Worm (Caenorhabditis elegans) whole organism, young adult: ENCODE data around the gene ZK550.2.

Experiments
- B0035.1 ChIP-seq: sonication (generic microtip); optimal IDR thresholded peaks from 2 replicates; lab custom pipeline; 2016; ENCODE audit warnings: missing genetic modification characterization, mild to moderate bottlenecking, missing compliant biosample characterization, missing genotype, missing genetic modification reagents
- B0261.1 ChIP-seq: sonication (generic microtip); optimal IDR thresholded peaks from 2 replicates; lab custom pipeline; 2016; ENCODE audit warnings: mild to moderate bottlenecking, missing genetic modification characterization, moderate library complexity, missing compliant biosample characterization
- D2030.7 ChIP-seq: fragments of 200-800 bp; sonication (Bioruptor generic); IDR thresholded peaks from 2 replicates; pipeline ENCODE4 v1.3.6; 2022; ENCODE audit warnings: missing genetic modification reagents, missing genetic modification characterization, missing compliant biosample characterization
- F39B2.1 ChIP-seq: fragments of 200-800 bp; sonication (Bioruptor generic); IDR thresholded peaks from 2 replicates; pipeline ENCODE4 v1.3.6; 2022; ENCODE audit warnings: missing genetic modification reagents, missing genetic modification characterization, missing compliant biosample characterization
- F55B11.4 ChIP-seq: sonication (generic microtip); optimal IDR thresholded peaks from 2 replicates; lab custom pipeline; 2016; ENCODE audit warnings: missing compliant biosample characterization, missing genetic modification characterization, borderline replicate concordance; ENCODE audit not compliant: insufficient read depth
- K12H6.12 ChIP-seq: fragments of 200-800 bp; sonication (Bioruptor generic); optimal IDR thresholded peaks from 2 replicates; lab custom pipeline; 2018; ENCODE audit warnings: mild to moderate bottlenecking, missing genetic modification characterization, missing compliant biosample characterization
- Y56A3A.18 ChIP-seq: fragments of 200-800 bp; sonication (Bioruptor generic); IDR thresholded peaks from 2 replicates; pipeline ENCODE4 v1.3.6; 2022; ENCODE audit warnings: missing genetic modification reagents, missing genetic modification characterization, missing compliant biosample characterization
- Y67H2A.10 ChIP-seq: fragments of 200-800 bp; sonication (Bioruptor generic); conservative IDR thresholded peaks from 2 replicates; pipeline ENCODE4 v1.3.6; 2022; ENCODE audit warnings: missing genetic modification reagents, missing genetic modification characterization, missing compliant biosample characterization
- Y79H2A.3 ChIP-seq: fragments of 200-800 bp; sonication (Bioruptor generic); conservative IDR thresholded peaks from 2 replicates; pipeline ENCODE4 v1.3.6; 2022; ENCODE audit warnings: missing genetic modification reagents, missing genetic modification characterization, missing compliant biosample characterization
- ama-1 ChIP-seq, 3 experiments: fragments of 150-350 bp in 1 of 3; sonication (generic microtip) in 2 of 3; optimal IDR thresholded peaks; 2 replicates each; lab custom pipeline; 2014 to 2018; ENCODE audit warnings: missing biosample characterization in 2 of 3, missing genetic modification characterization in 2 of 3, missing genetic modification reagents in 2 of 3
- athp-1 ChIP-seq: sonication (generic microtip); optimal IDR thresholded peaks from 2 replicates; lab custom pipeline; 2017; ENCODE audit warnings: mild to moderate bottlenecking, missing genetic modification characterization, missing compliant biosample characterization
- attf-5 ChIP-seq: fragments of 200-800 bp; sonication (Bioruptor generic); optimal IDR thresholded peaks from 2 replicates; lab custom pipeline; 2018; ENCODE audit warnings: mild to moderate bottlenecking, missing genetic modification characterization, missing compliant biosample characterization
- attf-6 ChIP-seq: fragments of 200-800 bp; sonication (Bioruptor generic); IDR thresholded peaks from 2 replicates; pipeline ENCODE4 v1.3.6; 2022; ENCODE audit warnings: missing genetic modification reagents, missing genetic modification characterization, missing compliant biosample characterization
- bed-1 ChIP-seq: fragments of 200-800 bp; sonication (Bioruptor generic); IDR thresholded peaks from 2 replicates; pipeline ENCODE4 v1.3.6; 2022; ENCODE audit warnings: missing genetic modification reagents, missing genetic modification characterization, missing compliant biosample characterization
- ceh-100 ChIP-seq: fragments of 200-800 bp; sonication (Bioruptor generic); IDR thresholded peaks from 2 replicates; pipeline ENCODE4 v1.3.6; 2022; ENCODE audit warnings: missing genetic modification reagents, missing genetic modification characterization, missing compliant biosample characterization
- chd-7 ChIP-seq: sonication (generic microtip); optimal IDR thresholded peaks from 2 replicates; lab custom pipeline; 2016; ENCODE audit warnings: mild to moderate bottlenecking, missing genetic modification characterization, moderate library complexity, missing compliant biosample characterization
- dpff-1 ChIP-seq: sonication (generic microtip); optimal IDR thresholded peaks from 2 replicates; lab custom pipeline; 2017; ENCODE audit warnings: mild to moderate bottlenecking, missing genetic modification characterization, missing compliant biosample characterization
- efl-1 ChIP-seq: fragments of 150-350 bp; optimal IDR thresholded peaks from 2 replicates; lab custom pipeline; 2014; ENCODE audit warnings: missing biosample characterization, missing genetic modification reagents, missing genetic modification characterization
- ets-4 ChIP-seq: fragments of 200-800 bp; sonication (Bioruptor generic); optimal IDR thresholded peaks from 2 replicates; lab custom pipeline; 2018; ENCODE audit warnings: mild to moderate bottlenecking, missing genetic modification characterization, missing compliant biosample characterization
- fkh-3 ChIP-seq: sonication (generic microtip); optimal IDR thresholded peaks from 2 replicates; lab custom pipeline; 2016; ENCODE audit warnings: mild to moderate bottlenecking, missing genetic modification characterization, missing compliant biosample characterization
- hlh-26 ChIP-seq: fragments of 200-800 bp; sonication (Bioruptor generic); conservative IDR thresholded peaks from 2 replicates; pipeline ENCODE4 v1.3.6; 2022; ENCODE audit warnings: missing genetic modification reagents, missing genetic modification characterization, missing compliant biosample characterization
- hmg-1.2 ChIP-seq: fragments of 200-800 bp; sonication (Bioruptor generic); IDR thresholded peaks from 2 replicates; pipeline ENCODE4 v1.3.6; 2022; ENCODE audit warnings: missing genetic modification reagents, missing genetic modification characterization, missing compliant biosample characterization
- hmg-20 ChIP-seq: fragments of 200-800 bp; sonication (Bioruptor generic); IDR thresholded peaks from 2 replicates; pipeline ENCODE4 v1.3.6; 2022; ENCODE audit warnings: missing genetic modification reagents, missing genetic modification characterization, missing compliant biosample characterization
- lag-1 ChIP-seq: fragments of 200-800 bp; sonication (Bioruptor generic); IDR thresholded peaks from 2 replicates; pipeline ENCODE4 v1.3.6; 2022; ENCODE audit warnings: missing genetic modification reagents, missing genetic modification characterization, missing compliant biosample characterization
- let-526 ChIP-seq: fragments of 200-800 bp; sonication (Bioruptor generic); IDR thresholded peaks from 2 replicates; pipeline ENCODE4 v1.3.6; 2022; ENCODE audit warnings: missing genetic modification reagents, missing genetic modification characterization, missing compliant biosample characterization
- lin-35 ChIP-seq, 3 experiments: fragments of 150-350 bp in 2 of 3; sonication (generic microtip) in 1 of 3; optimal IDR thresholded peaks; 2 replicates each; lab custom pipeline; 2014 to 2018; ENCODE audit warnings: missing biosample characterization in 3 of 3, missing genetic modification characterization in 3 of 3, missing genetic modification reagents in 3 of 3
- lin-40 ChIP-seq: sonication (generic microtip); optimal IDR thresholded peaks from 2 replicates; lab custom pipeline; 2016; ENCODE audit warnings: missing genetic modification characterization, mild to moderate bottlenecking, missing compliant biosample characterization, missing genotype, missing genetic modification reagents
- lin-54 ChIP-seq: fragments of 200-800 bp; sonication (Bioruptor generic); optimal IDR thresholded peaks from 2 replicates; lab custom pipeline; 2018; ENCODE audit warnings: mild to moderate bottlenecking, missing genetic modification characterization, missing compliant biosample characterization
- madf-10 ChIP-seq: sonication (generic microtip); optimal IDR thresholded peaks from 2 replicates; lab custom pipeline; 2016; ENCODE audit warnings: mild to moderate bottlenecking, missing genetic modification characterization, missing compliant biosample characterization
- nfya-2 ChIP-seq: fragments of 200-800 bp; sonication (Bioruptor generic); IDR thresholded peaks from 2 replicates; pipeline ENCODE4 v1.3.6; 2022; ENCODE audit warnings: missing genetic modification reagents, missing genetic modification characterization, missing compliant biosample characterization
- nhr-27 ChIP-seq: fragments of 200-800 bp; sonication (Bioruptor generic); optimal IDR thresholded peaks from 2 replicates; lab custom pipeline; 2018; ENCODE audit warnings: mild to moderate bottlenecking, missing genetic modification characterization, moderate library complexity, missing compliant biosample characterization
- pbrm-1 ChIP-seq: fragments of 200-800 bp; sonication (Bioruptor generic); IDR thresholded peaks from 2 replicates; pipeline ENCODE4 v1.3.6; 2022; ENCODE audit warnings: missing genetic modification reagents, missing genetic modification characterization, missing compliant biosample characterization
- rpc-1 ChIP-seq, 2 experiments: fragments of 150-350 bp in 1 of 2; sonication (generic microtip) in 1 of 2; optimal IDR thresholded peaks; 2 replicates each; lab custom pipeline; 2014 to 2018; ENCODE audit warnings: missing biosample characterization in 1 of 2, missing genetic modification characterization in 1 of 2, missing genetic modification reagents in 1 of 2, missing genotype in 1 of 2
- sdz-38 ChIP-seq: sonication (generic microtip); optimal IDR thresholded peaks from 2 replicates; lab custom pipeline; 2016; ENCODE audit warnings: missing genotype, missing genetic modification characterization, missing compliant biosample characterization
- snpc-1.1 ChIP-seq: sonication (generic microtip); optimal IDR thresholded peaks from 2 replicates; lab custom pipeline; 2017; ENCODE audit warnings: missing genetic modification characterization, mild to moderate bottlenecking, missing compliant biosample characterization, antibody characterized with exemption, moderate library complexity, missing genotype, missing genetic modification reagents; ENCODE audit not compliant: insufficient read depth
- snpc-3.4 ChIP-seq: sonication (generic microtip); optimal IDR thresholded peaks from 2 replicates; lab custom pipeline; 2017; ENCODE audit warnings: missing genetic modification characterization, mild to moderate bottlenecking, missing compliant biosample characterization, antibody characterized with exemption, moderate library complexity, missing genotype, missing genetic modification reagents
- snpc-4 ChIP-seq, 5 experiments: fragments of 150-350 bp in 1 of 5; sonication (generic microtip) in 4 of 5; optimal IDR thresholded peaks; 2 replicates each; lab custom pipeline; 2014 to 2018; ENCODE audit warnings: missing genetic modification characterization in 5 of 5, missing biosample characterization in 3 of 5, antibody characterized with exemption in 2 of 5, mild to moderate bottlenecking in 2 of 5, missing compliant biosample characterization in 2 of 5, missing genotype in 2 of 5, moderate library complexity in 2 of 5, missing genetic modification reagents in 1 of 5
- ztf-26 ChIP-seq: sonication (generic microtip); optimal IDR thresholded peaks from 2 replicates; lab custom pipeline; 2017; ENCODE audit warnings: missing genetic modification characterization, missing compliant biosample characterization

ZK550.2 gene

ce11 chrIV:17209309-17209708 lies 36.1 kb upstream of the ZK550.2 start:
- no peak for TF ChIP-seq chd-7
- TF ChIP-seq Y56A3A.18 (GFP tag; lab: Robert Waterston, UW): no peak
- TF ChIP-seq nfya-2: no peak
- TF ChIP-seq ets-4 (GFP tag; lab: Kevin White, UChicago): no peak
- TF ChIP-seq madf-10 (tag; lab: Kevin White, UChicago): no peak
- TF ChIP-seq hmg-20: no peak
- no peak for TF ChIP-seq lin-40 (tag; lab: Kevin White, UChicago)
- TF ChIP-seq sdz-38 (tag; lab: Kevin White, UChicago): no peak
- TF ChIP-seq pbrm-1: no peak
- TF ChIP-seq dpff-1: no peak
- TF ChIP-seq rpc-1 (optimal IDR thresholded peaks at IDR 0.05; lab: Kevin White, UChicago): no peak
- no peak for TF ChIP-seq rpc-1 (tag; optimal IDR thresholded peaks at IDR 0.05; lab: Kevin White, UChicago)
- no peak for TF ChIP-seq ceh-100
- TF ChIP-seq ztf-26: no peak

- TF ChIP-seq hlh-26 (GFP tag; lab: Robert Waterston, UW) (no peak), lag-1 (GFP tag; lab: Robert Waterston, UW) (no peak)
Measured at ce11 chrIV:17210754-17211153, 34.6 kb upstream of the ZK550.2 start.

ce11 chrIV:17215070-17215469 lies 30.3 kb upstream of the ZK550.2 start:
- TF ChIP-seq lin-35 (GFP tag; optimal IDR thresholded peaks at IDR 0.05; lab: Kevin White, UChicago) (no peak), hmg-1.2 (GFP tag; lab: Robert Waterston, UW) (peak; percentile 79), K12H6.12 (tag; lab: Kevin White, UChicago) (no peak)

ce11 chrIV:17216048-17216447 lies 29.3 kb upstream of the ZK550.2 start, which contains the start of gene Y116A8B.1:
Gene Y116A8B.1 (plus strand): TSS chrIV:17216348.
- TF ChIP-seq let-526: no peak
- no peak for TF ChIP-seq F39B2.1 (GFP tag; lab: Robert Waterston, UW)

ce11 chrIV:17222145-17222544 lies 23.2 kb upstream of the ZK550.2 start:
- 0 out of 2 replicates have a peak, but pooled peaks have one; percentile 39 for TF ChIP-seq attf-6
- TF ChIP-seq snpc-4 (GFP tag; optimal IDR thresholded peaks at IDR 0.05; lab: Kevin White, UChicago): peak; percentile 59
- TF ChIP-seq snpc-4 (tag; optimal IDR thresholded peaks at IDR 0.05; lab: Kevin White, UChicago): peak in 3 of 4 experiments; percentile 9 to 92 (median 72)
- TF ChIP-seq snpc-1.1 (tag; lab: Kevin White, UChicago): peak; percentile 69
- TF ChIP-seq snpc-3.4 (tag; lab: Kevin White, UChicago): peak; percentile 2

- TF ChIP-seq fkh-3 (tag; lab: Kevin White, UChicago): no peak
- TF ChIP-seq athp-1: no peak
- TF ChIP-seq Y79H2A.3: no peak
- TF ChIP-seq, all 124 proteins: peak for 0
Measured at ce11 chrIV:17223474-17223873, 21.9 kb upstream of the ZK550.2 start, which contains the start of gene Y116A8B.4. Gene Y116A8B.4 (plus strand): TSS chrIV:17223774.

- TF ChIP-seq bed-1 (GFP tag; lab: Robert Waterston, UW): no peak
- no peak for TF ChIP-seq F55B11.4 (tag; lab: Kevin White, UChicago)
- no peak for TF ChIP-seq B0035.1
- TF ChIP-seq D2030.7 (GFP tag; lab: Robert Waterston, UW): no peak
- no peak for TF ChIP-seq chd-7
- TF ChIP-seq ama-1 (optimal IDR thresholded peaks at IDR 0.05; lab: Kevin White, UChicago): no peak
- TF ChIP-seq ama-1 (GFP tag; optimal IDR thresholded peaks at IDR 0.05; lab: Kevin White, UChicago): no peak
- no peak for TF ChIP-seq efl-1 (GFP tag; lab: Kevin White, UChicago)
- TF ChIP-seq lin-54 (GFP tag; lab: Kevin White, UChicago): no peak
- no peak for TF ChIP-seq Y67H2A.10 (GFP tag; lab: Robert Waterston, UW)
- TF ChIP-seq B0261.1 (tag; lab: Kevin White, UChicago): no peak
- TF ChIP-seq attf-5 (GFP tag; lab: Kevin White, UChicago): no peak
- no peak for TF ChIP-seq nhr-27
Measured at ce11 chrIV:17230958-17231357, 14.4 kb upstream of the ZK550.2 start, which contains the start of gene npr-32. Gene npr-32 (minus strand): TSS chrIV:17231058.
